Worm (Caenorhabditis elegans) whole organism, L2 larva: ENCODE data around the gene F43C11.16.

Experiments
- F13H6.1 ChIP-seq: sonication (generic microtip); optimal IDR thresholded peaks from 2 replicates; lab custom pipeline; 2016; ENCODE audit warnings: missing genetic modification characterization, missing compliant biosample characterization
- R02D3.7 ChIP-seq: fragments of 150-350 bp; optimal IDR thresholded peaks from 2 replicates; lab custom pipeline; 2014; ENCODE audit warnings: missing biosample characterization, missing genetic modification characterization
- Y55F3AM.14 ChIP-seq: fragments of 200-800 bp; sonication (Bioruptor generic); optimal IDR thresholded peaks from 2 replicates; lab custom pipeline; 2018; ENCODE audit warnings: mild to moderate bottlenecking, missing genetic modification characterization, missing compliant biosample characterization
- ZK546.5 ChIP-seq: sonication (generic microtip); optimal IDR thresholded peaks from 2 replicates; lab custom pipeline; 2017; ENCODE audit warnings: missing biosample characterization, missing genetic modification characterization
- aly-2 ChIP-seq: fragments of 150-350 bp; optimal IDR thresholded peaks from 2 replicates; lab custom pipeline; 2014; ENCODE audit warnings: missing biosample characterization, missing genetic modification characterization
- ama-1 ChIP-seq: fragments of 150-350 bp; optimal IDR thresholded peaks from 2 replicates; lab custom pipeline; 2018; ENCODE audit warnings: inconsistent platforms
- blmp-1 ChIP-seq: sonication (generic microtip); optimal IDR thresholded peaks from 2 replicates; lab custom pipeline; 2017; ENCODE audit warnings: missing genetic modification characterization, mild to moderate bottlenecking, missing compliant biosample characterization, antibody characterized with exemption, moderate library complexity; ENCODE audit not compliant: insufficient read depth
- crh-2 ChIP-seq: sonication (generic microtip); optimal IDR thresholded peaks from 2 replicates; lab custom pipeline; 2017; ENCODE audit warnings: missing biosample characterization, missing genetic modification characterization
- egl-27 ChIP-seq: sonication (generic microtip); optimal IDR thresholded peaks from 3 replicates; lab custom pipeline; 2017; ENCODE audit warnings: missing biosample characterization, missing genetic modification reagents, missing genetic modification characterization
- elt-1 ChIP-seq: fragments of 150-350 bp; optimal IDR thresholded peaks from 2 replicates; lab custom pipeline; 2014; ENCODE audit warnings: missing biosample characterization, missing genetic modification characterization
- fos-1 ChIP-seq: fragments of 150-350 bp; optimal IDR thresholded peaks from 2 replicates; lab custom pipeline; 2014; ENCODE audit warnings: missing biosample characterization, missing genetic modification characterization
- gmeb-1 ChIP-seq: fragments of 150-350 bp; optimal IDR thresholded peaks from 2 replicates; lab custom pipeline; 2014; ENCODE audit warnings: missing biosample characterization, missing genetic modification characterization
- lin-39 ChIP-seq: fragments of 150-350 bp; optimal IDR thresholded peaks from 2 replicates; lab custom pipeline; 2014; ENCODE audit warnings: missing biosample characterization, missing genetic modification reagents, missing genetic modification characterization
- lsy-2 ChIP-seq, 2 experiments: fragments of 150-350 bp in 1 of 2; sonication (generic microtip) in 1 of 2; optimal IDR thresholded peaks; 2 replicates each; lab custom pipeline; 2014 to 2017; ENCODE audit warnings: missing biosample characterization in 2 of 2, missing genetic modification characterization in 2 of 2
- mbf-1 ChIP-seq: sonication (generic microtip); optimal IDR thresholded peaks from 2 replicates; lab custom pipeline; 2017; ENCODE audit warnings: missing biosample characterization, missing genetic modification characterization
- mdl-1 ChIP-seq, 2 experiments: fragments of 150-350 bp in 1 of 2; sonication (generic microtip) in 1 of 2; optimal IDR thresholded peaks; 2 replicates each; lab custom pipeline; 2017; ENCODE audit warnings: missing biosample characterization in 2 of 2, missing genetic modification characterization in 2 of 2
- nhr-10 ChIP-seq: sonication (generic microtip); optimal IDR thresholded peaks from 2 replicates; lab custom pipeline; 2017; ENCODE audit warnings: missing biosample characterization, missing genetic modification characterization
- nhr-11 ChIP-seq: fragments of 150-350 bp; optimal IDR thresholded peaks from 2 replicates; lab custom pipeline; 2014; ENCODE audit warnings: missing biosample characterization, missing genetic modification characterization
- nhr-12 ChIP-seq: fragments of 150-350 bp; optimal IDR thresholded peaks from 2 replicates; lab custom pipeline; 2014; ENCODE audit warnings: missing biosample characterization, missing genetic modification characterization
- nhr-129 ChIP-seq: fragments of 150-350 bp; optimal IDR thresholded peaks from 2 replicates; lab custom pipeline; 2014; ENCODE audit warnings: missing biosample characterization, missing genetic modification characterization
- nhr-21 ChIP-seq: fragments of 150-350 bp; optimal IDR thresholded peaks from 2 replicates; lab custom pipeline; 2014; ENCODE audit warnings: missing biosample characterization, missing genetic modification characterization
- nhr-23 ChIP-seq: fragments of 150-350 bp; optimal IDR thresholded peaks from 2 replicates; lab custom pipeline; 2014; ENCODE audit warnings: missing biosample characterization, missing genetic modification reagents, missing genetic modification characterization
- nhr-237 ChIP-seq: fragments of 150-350 bp; optimal IDR thresholded peaks from 2 replicates; lab custom pipeline; 2014; ENCODE audit warnings: missing biosample characterization, missing genetic modification characterization
- nhr-25 ChIP-seq: fragments of 150-350 bp; sonication (generic microtip); optimal IDR thresholded peaks from 3 replicates; lab custom pipeline; 2014; ENCODE audit warnings: missing biosample characterization, missing genetic modification characterization
- nhr-6 ChIP-seq: fragments of 150-350 bp; optimal IDR thresholded peaks from 2 replicates; lab custom pipeline; 2014; ENCODE audit warnings: missing biosample characterization, missing genetic modification characterization
- nhr-77 ChIP-seq: fragments of 150-350 bp; optimal IDR thresholded peaks from 2 replicates; lab custom pipeline; 2014; ENCODE audit warnings: missing biosample characterization, missing genetic modification characterization
- peb-1 ChIP-seq: fragments of 150-350 bp; optimal IDR thresholded peaks from 2 replicates; lab custom pipeline; 2014; ENCODE audit warnings: missing biosample characterization, missing genetic modification characterization
- sem-4 ChIP-seq: fragments of 150-350 bp; optimal IDR thresholded peaks from 2 replicates; lab custom pipeline; 2014; ENCODE audit warnings: missing biosample characterization, missing genetic modification reagents, missing genetic modification characterization
- skn-1 ChIP-seq: sonication (generic microtip); optimal IDR thresholded peaks from 2 replicates; lab custom pipeline; 2017; ENCODE audit warnings: missing biosample characterization, missing genetic modification characterization
- sma-3 ChIP-seq: sonication (generic microtip); optimal IDR thresholded peaks from 2 replicates; lab custom pipeline; 2016; ENCODE audit warnings: missing genetic modification reagents, missing genetic modification characterization, missing compliant biosample characterization
- unc-55 ChIP-seq: fragments of 150-350 bp; sonication (generic microtip); optimal IDR thresholded peaks from 3 replicates; lab custom pipeline; 2014; ENCODE audit warnings: missing biosample characterization, missing genetic modification reagents, missing genetic modification characterization
- zag-1 ChIP-seq: fragments of 150-350 bp; optimal IDR thresholded peaks from 2 replicates; lab custom pipeline; 2014; ENCODE audit warnings: missing biosample characterization, missing genetic modification characterization
- ztf-1 ChIP-seq: fragments of 200-800 bp; sonication (Bioruptor generic); conservative IDR thresholded peaks from 2 replicates; pipeline ENCODE4 v1.3.6; 2022; ENCODE audit warnings: missing genetic modification characterization, missing compliant biosample characterization
- ztf-4 ChIP-seq: fragments of 150-350 bp; optimal IDR thresholded peaks from 2 replicates; lab custom pipeline; 2014; ENCODE audit warnings: missing biosample characterization, missing genetic modification characterization

F43C11.16 gene

DNA sequence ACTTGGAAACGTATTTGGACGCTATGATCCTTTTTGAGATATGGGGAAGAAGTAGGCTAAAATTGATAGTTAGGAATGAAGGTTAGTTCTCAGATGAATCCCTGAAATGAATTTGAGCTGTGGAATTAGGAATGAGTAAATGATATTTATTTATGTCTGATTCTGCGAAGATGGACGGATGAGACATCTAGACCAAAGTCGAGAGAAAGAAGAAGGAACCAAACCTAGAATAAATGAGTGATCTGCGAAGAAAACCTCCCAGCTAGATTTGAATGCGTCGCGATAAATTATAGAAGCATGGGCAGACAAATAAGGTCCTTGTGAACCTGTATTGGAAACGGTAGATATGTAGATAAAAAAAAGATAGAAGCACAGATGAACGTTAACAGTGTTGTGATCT, at the start of gene F43C11.16:
F43C11.16 (minus strand) TSS at position 101 of the 400 bp plus-strand sequence.
- TF ChIP-seq gmeb-1 (tag; lab: Kevin White, UChicago) (no peak), Y55F3AM.14 (no peak), crh-2 (tag; lab: Kevin White, UChicago) (no peak), lin-39 (tag; lab: Kevin White, UChicago) (no peak), nhr-12 (tag; lab: Kevin White, UChicago) (no peak), nhr-11 (no peak), ama-1 (lab: Kevin White, UChicago) (no peak), sem-4 (no peak), unc-55 (GFP tag; lab: Kevin White, UChicago) (no peak), aly-2 (tag; lab: Kevin White, UChicago) (no peak), nhr-237 (tag; lab: Kevin White, UChicago) (no peak), ZK546.5 (tag; lab: Kevin White, UChicago) (no peak), sma-3 (no peak), nhr-21 (tag; lab: Kevin White, UChicago) (no peak), skn-1 (tag; lab: Kevin White, UChicago) (no peak), lsy-2 (tag; optimal IDR thresholded peaks at IDR 0.05; lab: Kevin White, UChicago) (no peak), ztf-4 (tag; lab: Kevin White, UChicago) (no peak), fos-1 (tag; lab: Kevin White, UChicago) (no peak)
- TF ChIP-seq, all 48 proteins: peak for 0

DNA sequence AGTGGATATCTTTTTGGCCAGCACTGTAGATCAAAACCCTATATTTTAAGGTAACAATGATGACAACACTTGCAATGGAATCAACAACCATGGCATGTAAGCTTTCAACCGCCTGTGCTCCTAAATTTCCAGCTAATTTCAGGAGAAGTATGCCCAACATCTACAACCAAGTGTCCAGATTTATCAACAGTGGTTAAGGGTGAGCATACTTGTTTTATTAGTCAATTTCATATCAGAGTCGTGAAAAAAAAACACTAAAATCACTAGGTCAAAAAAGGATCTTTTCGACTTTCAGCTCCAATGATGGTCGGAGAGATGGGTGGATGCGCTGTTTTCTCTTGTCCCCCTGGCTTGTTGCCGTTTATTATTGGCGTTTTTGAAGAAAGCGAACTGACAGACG, 44.1 kb upstream of the F43C11.16 start, which contains the start of gene F16G10.1:
F16G10.1 (plus strand) TSS at position 301 of the 400 bp plus-strand sequence.
- TF ChIP-seq skn-1 (tag; lab: Kevin White, UChicago) (no peak), nhr-21 (tag; lab: Kevin White, UChicago) (no peak), nhr-23 (tag; lab: Kevin White, UChicago) (no peak)

DNA sequence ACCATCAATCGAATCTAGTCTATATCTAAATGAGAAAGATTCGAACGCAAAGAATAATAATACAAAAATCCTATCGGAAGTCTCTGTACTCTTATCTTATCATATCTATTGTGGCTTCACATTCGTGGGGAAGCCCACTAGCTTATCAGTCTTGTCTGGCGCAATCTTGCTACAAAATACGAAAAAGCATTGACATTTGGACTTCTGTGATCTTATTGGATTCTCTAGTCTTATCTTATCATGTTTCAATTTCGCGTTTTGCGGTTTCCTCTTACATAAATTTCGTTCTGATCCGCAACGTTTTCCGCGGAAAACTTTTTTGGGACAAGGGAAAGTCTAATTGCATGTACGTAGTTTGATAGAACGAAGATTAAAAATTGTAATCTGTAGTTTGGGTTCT, 39.9 kb upstream of the F43C11.16 start:
- TF ChIP-seq mdl-1 (tag; optimal IDR thresholded peaks at IDR 0.05; lab: Kevin White, UChicago) = no peak
- TF ChIP-seq nhr-21 (tag; lab: Kevin White, UChicago) = peak; percentile 77
- no peak for TF ChIP-seq R02D3.7 (tag; lab: Kevin White, UChicago)
- no peak for TF ChIP-seq mbf-1 (tag; lab: Kevin White, UChicago)

DNA sequence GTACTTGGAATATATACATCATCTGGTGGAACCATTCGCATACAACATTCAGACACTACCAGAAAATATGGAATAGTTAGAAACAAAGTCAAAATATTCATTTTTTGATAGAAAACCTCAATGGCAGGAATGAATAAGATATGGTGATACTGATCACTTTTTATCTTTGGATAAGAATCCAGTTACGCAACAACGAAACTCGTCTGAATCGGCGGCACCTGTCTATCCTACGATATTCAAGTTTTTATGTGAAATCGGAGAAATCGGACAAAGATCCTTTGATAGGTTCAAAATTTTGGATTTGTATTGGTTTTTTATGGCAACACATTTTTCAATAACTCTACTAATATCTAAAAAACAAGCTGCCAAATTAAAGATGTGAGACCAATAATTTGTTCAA, 39.0 kb upstream of the F43C11.16 start, which contains the start of gene F16G10.14:
F16G10.14 (minus strand) TSS at position 101 of the 400 bp plus-strand sequence.
- TF ChIP-seq peb-1 (tag; lab: Kevin White, UChicago) (no peak), F13H6.1 (tag; lab: Kevin White, UChicago) (no peak), elt-1 (no peak), Y55F3AM.14 (no peak), egl-27 (tag; lab: Kevin White, UChicago) (no peak)

DNA sequence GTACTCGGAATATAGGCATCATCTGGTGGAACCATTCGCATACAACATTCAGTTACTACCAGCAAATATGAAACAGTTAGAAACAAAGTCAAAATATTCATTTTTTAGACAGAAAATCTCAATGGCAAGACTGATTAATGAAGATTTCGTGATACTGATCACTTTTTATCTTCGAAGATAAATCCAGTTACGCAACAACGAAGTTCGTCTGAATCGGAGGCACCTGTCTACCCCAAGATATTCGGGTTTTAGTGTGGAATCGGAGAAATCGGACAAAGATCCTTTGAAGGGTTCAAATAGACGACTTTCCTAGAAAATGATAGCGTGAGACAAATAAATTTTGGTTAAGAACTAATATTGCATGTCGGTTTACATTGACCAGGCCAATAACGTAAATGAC, 36.0 kb upstream of the F43C11.16 start, which contains the start of gene F16G10.13:
F16G10.13 (minus strand) TSS at position 101 of the 400 bp plus-strand sequence.
- TF ChIP-seq nhr-77 (tag; lab: Kevin White, UChicago) (no peak), nhr-10 (tag; lab: Kevin White, UChicago) (no peak), Y55F3AM.14 (no peak), aly-2 (tag; lab: Kevin White, UChicago) (no peak), egl-27 (tag; lab: Kevin White, UChicago) (no peak), elt-1 (no peak), nhr-25 (tag; lab: Kevin White, UChicago) (no peak), ama-1 (lab: Kevin White, UChicago) (no peak), nhr-6 (tag; lab: Kevin White, UChicago) (no peak), sma-3 (no peak), fos-1 (tag; lab: Kevin White, UChicago) (no peak), ZK546.5 (tag; lab: Kevin White, UChicago) (no peak), zag-1 (no peak), nhr-129 (tag; lab: Kevin White, UChicago) (no peak), peb-1 (tag; lab: Kevin White, UChicago) (no peak), nhr-23 (tag; lab: Kevin White, UChicago) (no peak)

DNA sequence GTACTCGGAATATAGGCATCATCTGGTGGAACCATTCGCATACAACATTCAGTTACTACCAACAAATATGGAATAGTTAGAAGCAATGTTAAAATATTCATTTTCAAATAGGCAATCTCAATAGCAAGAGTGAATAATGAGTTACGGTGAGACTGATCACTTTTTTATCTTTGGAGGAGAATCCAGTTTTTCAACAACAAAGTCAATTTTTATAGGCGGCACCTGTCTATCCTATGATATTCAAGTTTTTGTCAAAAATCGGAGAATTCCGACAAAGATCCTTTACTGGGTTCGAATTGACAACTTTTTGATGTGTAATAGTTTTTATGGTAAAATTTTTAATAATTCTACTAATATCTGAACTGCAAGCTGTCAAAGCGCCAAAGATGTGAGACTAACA, 34.0 kb upstream of the F43C11.16 start, which contains the start of gene F16G10.11:
F16G10.11 (minus strand) TSS at position 101 of the 400 bp plus-strand sequence.
- no peak for TF ChIP-seq ztf-1 (GFP tag; lab: Robert Waterston, UW)
- no peak for TF ChIP-seq nhr-23 (tag; lab: Kevin White, UChicago)
- TF ChIP-seq ama-1 (lab: Kevin White, UChicago) = no peak
- no peak for TF ChIP-seq nhr-129 (tag; lab: Kevin White, UChicago)
- TF ChIP-seq blmp-1 (tag; lab: Kevin White, UChicago) = no peak
- no peak for TF ChIP-seq sma-3
